Worm (Caenorhabditis elegans): Measurements from ENCODE around the gene ZK1321.4.
A peak's percentile ranks its signal among the peaks of the same experiment; 100 is the strongest.

ZK1321.4 gene

ce11 chrII:9746069-9746468 is 27.7 kb downstream of the ZK1321.4 start, which contains the start of the genes Y53C12B.1 and nos-3:
Gene Y53C12B.1 (minus strand): TSS chrII:9746078.
Gene nos-3 (plus strand): TSS chrII:9746316.
- TF ChIP-seq crh-2 (tag; optimal IDR thresholded peaks at IDR 0.05) (peak; percentile 92), snpc-4 (tag; optimal IDR thresholded peaks at IDR 0.05) (peak; percentile 57), lin-13 (GFP tag; optimal IDR thresholded peaks at IDR 0.05) (peak; percentile 80), F13H6.1 (tag; optimal IDR thresholded peaks at IDR 0.05) (peak; percentile 71), nhr-129 (tag; optimal IDR thresholded peaks at IDR 0.05) (peak; percentile 88), lin-11 (tag; optimal IDR thresholded peaks at IDR 0.05) (peak; percentile 66), nhr-6 (tag; optimal IDR thresholded peaks at IDR 0.05) (no peak), nhr-77 (tag; optimal IDR thresholded peaks at IDR 0.05) (no peak), fos-1 (tag; optimal IDR thresholded peaks at IDR 0.05) (peak; percentile 54), R02D3.7 (tag; optimal IDR thresholded peaks at IDR 0.05) (peak; percentile 83), nhr-21 (tag; optimal IDR thresholded peaks at IDR 0.05) (peak; percentile 83), C34F6.9 (tag; optimal IDR thresholded peaks at IDR 0.05) (peak; percentile 85), gmeb-1 (tag; optimal IDR thresholded peaks at IDR 0.05) (peak; percentile 84), nhr-25 (tag; optimal IDR thresholded peaks at IDR 0.05) (peak; percentile 75), unc-55 (GFP tag; optimal IDR thresholded peaks at IDR 0.05) (peak; percentile 98), mab-5 (tag; optimal IDR thresholded peaks at IDR 0.05) (peak; percentile 62), nhr-23 (tag; optimal IDR thresholded peaks at IDR 0.05) (no peak), mbf-1 (tag; optimal IDR thresholded peaks at IDR 0.05) (no peak), sma-3 (GFP tag; optimal IDR thresholded peaks at IDR 0.05) (peak; percentile 77), sem-4 (tag; optimal IDR thresholded peaks at IDR 0.05) (peak; percentile 50), peb-1 (tag; optimal IDR thresholded peaks at IDR 0.05) (no peak), egl-27 (tag; optimal IDR thresholded peaks at IDR 0.05) (peak; percentile 12), lsy-2 (tag; optimal IDR thresholded peaks at IDR 0.05) (peak; percentile 97 to 99), elt-1 (tag; optimal IDR thresholded peaks at IDR 0.05) (no peak), blmp-1 (tag; optimal IDR thresholded peaks at IDR 0.05; ENCODE audit: insufficient read depth) (peak; percentile 24), ceh-82 (tag; optimal IDR thresholded peaks at IDR 0.05) (no peak), ceh-16 (tag; optimal IDR thresholded peaks at IDR 0.05) (peak; percentile 17), sma-9 (GFP tag; optimal IDR thresholded peaks at IDR 0.05) (peak; percentile 82), sma-9 (tag; optimal IDR thresholded peaks at IDR 0.05) (no peak)

ce11 chrII:9742784-9743183 is 31.0 kb downstream of the ZK1321.4 start, which contains the start of gene pno-1:
Gene pno-1 (minus strand): TSS chrII:9742884.
- TF ChIP-seq lin-39 (tag; optimal IDR thresholded peaks at IDR 0.05) (no peak), elt-3 (tag; optimal IDR thresholded peaks at IDR 0.05) (no peak), sma-3 (GFP tag; optimal IDR thresholded peaks at IDR 0.05) (no peak), nhr-12 (tag; optimal IDR thresholded peaks at IDR 0.05) (no peak), dmd-4 (tag; optimal IDR thresholded peaks at IDR 0.05) (no peak), ztf-1 (GFP tag; conservative IDR thresholded peaks at IDR 0.05) (no peak), R02D3.7 (tag; optimal IDR thresholded peaks at IDR 0.05) (no peak), nhr-21 (tag; optimal IDR thresholded peaks at IDR 0.05) (no peak)

ce11 chrII:9741400-9741799 is 32.3 kb downstream of the ZK1321.4 start:
- TF ChIP-seq mab-5 (tag; optimal IDR thresholded peaks at IDR 0.05) (no peak), lin-13 (GFP tag; optimal IDR thresholded peaks at IDR 0.05) (no peak), ztf-11 (tag; optimal IDR thresholded peaks at IDR 0.05) (no peak), nhr-12 (tag; optimal IDR thresholded peaks at IDR 0.05) (no peak), unc-39 (tag; optimal IDR thresholded peaks at IDR 0.05) (no peak), crh-2 (tag; optimal IDR thresholded peaks at IDR 0.05) (no peak), elt-1 (tag; optimal IDR thresholded peaks at IDR 0.05) (no peak), skn-1 (tag; optimal IDR thresholded peaks at IDR 0.05) (no peak), ztf-1 (GFP tag; conservative IDR thresholded peaks at IDR 0.05) (no peak), nhr-21 (tag; optimal IDR thresholded peaks at IDR 0.05) (no peak), sem-4 (tag; optimal IDR thresholded peaks at IDR 0.05) (no peak), mdl-1 (tag; optimal IDR thresholded peaks at IDR 0.05) (no peak), F13H6.1 (tag; optimal IDR thresholded peaks at IDR 0.05) (no peak), peb-1 (tag; optimal IDR thresholded peaks at IDR 0.05) (no peak), snpc-4 (tag; optimal IDR thresholded peaks at IDR 0.05) (no peak), gmeb-1 (tag; optimal IDR thresholded peaks at IDR 0.05) (no peak), ceh-82 (tag; optimal IDR thresholded peaks at IDR 0.05) (no peak), nhr-10 (tag; optimal IDR thresholded peaks at IDR 0.05) (no peak)

All from whole organism, L2 larva.